Fruit fly (Drosophila melanogaster) whole organism, embryonic: ENCODE results near the gene CG18234.

Experiments
- Atf-2 ChIP-seq: fragments of 200-800 bp; sonication (Bioruptor generic); optimal IDR thresholded peaks from 2 replicates; lab custom pipeline; 2016; ENCODE audit warnings: missing biosample characterization, missing genetic modification characterization
- Atf6 ChIP-seq: fragments of 200-800 bp; sonication (Bioruptor generic); IDR thresholded peaks from 2 replicates; pipeline ENCODE4 v1.3.6; 2022; ENCODE audit warnings: missing biosample characterization, missing genetic modification characterization
- B-H2 ChIP-seq: fragments of 200-800 bp; sonication (Bioruptor generic); optimal IDR thresholded peaks from 2 replicates; lab custom pipeline; 2018; ENCODE audit warnings: missing biosample characterization, mild to moderate bottlenecking, missing genetic modification characterization
- BEAF-32 ChIP-seq: fragments of 200-800 bp; sonication (Bioruptor generic); optimal IDR thresholded peaks from 3 replicates; lab custom pipeline; 2017; ENCODE audit warnings: missing biosample characterization, missing genetic modification characterization, mild to moderate bottlenecking, moderate library complexity, missing genetic modification reagents
- CG10462 ChIP-seq: fragments of 200-800 bp; sonication (Bioruptor generic); optimal IDR thresholded peaks from 2 replicates; lab custom pipeline; 2016; ENCODE audit warnings: missing biosample characterization, missing genetic modification characterization
- CG11247 ChIP-seq: fragments of 200-800 bp; sonication (Bioruptor generic); IDR thresholded peaks from 2 replicates; pipeline ENCODE4 v1.3.6; 2022; ENCODE audit warnings: missing biosample characterization, missing genetic modification characterization
- CG11696 ChIP-seq: fragments of 200-800 bp; sonication (Bioruptor generic); IDR thresholded peaks from 2 replicates; pipeline ENCODE4 v1.3.6; 2022; ENCODE audit warnings: missing biosample characterization, missing genetic modification characterization
- CG12659 ChIP-seq: fragments of 200-800 bp; sonication (Bioruptor generic); optimal IDR thresholded peaks from 3 replicates; lab custom pipeline; 2017; ENCODE audit warnings: mild to moderate bottlenecking, missing biosample characterization, missing genetic modification reagents, missing genetic modification characterization
- CG17328 ChIP-seq: fragments of 200-800 bp; sonication (Bioruptor generic); IDR thresholded peaks from 2 replicates; pipeline ENCODE4 v1.3.6; 2022; ENCODE audit warnings: missing biosample characterization, missing genetic modification characterization
- CG17359 ChIP-seq: fragments of 200-800 bp; sonication (Bioruptor generic); optimal IDR thresholded peaks from 3 replicates; lab custom pipeline; 2018; ENCODE audit warnings: missing biosample characterization, mild to moderate bottlenecking, missing genetic modification characterization, moderate library complexity
- CG17612 ChIP-seq: fragments of 200-800 bp; sonication (Bioruptor generic); IDR thresholded peaks from 2 replicates; pipeline ENCODE4 v1.3.6; 2022; ENCODE audit warnings: missing biosample characterization, missing genetic modification characterization
- CG2875 ChIP-seq: fragments of 200-800 bp; sonication (Bioruptor generic); optimal IDR thresholded peaks from 2 replicates; lab custom pipeline; 2017; ENCODE audit warnings: missing biosample characterization, mild to moderate bottlenecking, missing genetic modification characterization, missing genetic modification reagents
- CG34224 ChIP-seq: fragments of 200-800 bp; sonication (Bioruptor generic); IDR thresholded peaks from 3 replicates; pipeline ENCODE4 v1.3.6; 2022; ENCODE audit warnings: missing biosample characterization, missing genetic modification characterization; ENCODE audit not compliant: partially characterized antibody
- CG7963 ChIP-seq: fragments of 200-800 bp; sonication (Bioruptor generic); IDR thresholded peaks from 3 replicates; pipeline ENCODE4 v1.3.6; 2022; ENCODE audit warnings: missing biosample characterization, missing genetic modification characterization; ENCODE audit not compliant: partially characterized antibody
- CG8944 ChIP-seq: fragments of 200-800 bp; sonication (Bioruptor generic); optimal IDR thresholded peaks from 3 replicates; lab custom pipeline; 2016; ENCODE audit warnings: missing biosample characterization, missing genetic modification characterization
- Chrac-16 ChIP-seq: fragments of 200-800 bp; sonication (Bioruptor generic); optimal IDR thresholded peaks from 3 replicates; lab custom pipeline; 2016; ENCODE audit warnings: missing biosample characterization, missing genetic modification characterization
- HLH4C ChIP-seq: fragments of 200-800 bp; sonication (Bioruptor generic); IDR thresholded peaks from 3 replicates; pipeline ENCODE4 v1.3.6; 2022; ENCODE audit warnings: missing biosample characterization, missing genetic modification characterization; ENCODE audit not compliant: partially characterized antibody
- HLHmδ ChIP-seq: fragments of 200-800 bp; sonication (Bioruptor generic); optimal IDR thresholded peaks from 2 replicates; lab custom pipeline; 2018; ENCODE audit warnings: missing biosample characterization, mild to moderate bottlenecking, missing genetic modification characterization, moderate library complexity
- Lpt ChIP-seq: fragments of >200 bp; optimal IDR thresholded peaks from 2 replicates; lab custom pipeline; 2018; ENCODE audit warnings: missing biosample characterization, missing genetic modification characterization
- Mad ChIP-seq: fragments of 200-800 bp; sonication (Bioruptor generic); optimal IDR thresholded peaks from 2 replicates; lab custom pipeline; 2016; ENCODE audit warnings: missing biosample characterization, missing genetic modification characterization
- Mrtf ChIP-seq: fragments of 200-800 bp; sonication (Bioruptor generic); IDR thresholded peaks from 3 replicates; pipeline ENCODE4 v1.3.6; 2022; ENCODE audit warnings: missing biosample characterization, missing genetic modification characterization
- NK7.1 ChIP-seq: fragments of 200-800 bp; sonication (Bioruptor generic); optimal IDR thresholded peaks from 3 replicates; lab custom pipeline; 2016; ENCODE audit warnings: missing biosample characterization, missing genetic modification characterization
- Ptx1 ChIP-seq: fragments of 200-800 bp; sonication (Bioruptor generic); IDR thresholded peaks from 2 replicates; pipeline ENCODE4 v1.3.6; 2022; ENCODE audit warnings: missing biosample characterization, missing genetic modification characterization
- ara ChIP-seq: fragments of 200-800 bp; sonication (Bioruptor generic); IDR thresholded peaks from 2 replicates; pipeline ENCODE4 v1.3.6; 2022; ENCODE audit warnings: missing biosample characterization, missing genetic modification characterization
- cato ChIP-seq: fragments of 200-800 bp; sonication (Bioruptor generic); optimal IDR thresholded peaks from 2 replicates; lab custom pipeline; 2016; ENCODE audit warnings: missing biosample characterization, missing genetic modification characterization, borderline replicate concordance
- dysf ChIP-seq: fragments of 200-800 bp; sonication (Bioruptor generic); IDR thresholded peaks from 3 replicates; pipeline ENCODE4 v1.3.6; 2022; ENCODE audit warnings: missing biosample characterization, missing genetic modification characterization
- gsb-n ChIP-seq: fragments of 200-800 bp; sonication (Bioruptor generic); optimal IDR thresholded peaks from 3 replicates; lab custom pipeline; 2018; ENCODE audit warnings: missing biosample characterization, mild to moderate bottlenecking, missing genetic modification characterization
- hkb ChIP-seq, 2 experiments: fragments of 200-800 bp in 1 of 2; fragments of >200 bp in 1 of 2; sonication (Bioruptor generic) in 1 of 2; IDR thresholded peaks in 1 of 2; optimal IDR thresholded peaks in 1 of 2; 2 replicates each; pipeline versions ENCODE4 v1.3.6 to Lab custom; 2017 to 2022; ENCODE audit warnings: missing biosample characterization in 1 of 2, missing genetic modification characterization in 1 of 2
- lola ChIP-seq, 3 experiments: fragments of >200 bp in 2 of 3; fragments of 200-800 bp in 1 of 3; sonication (Bioruptor generic) in 1 of 3; optimal IDR thresholded peaks; 2 replicates each; lab custom pipeline; 2017 to 2019; ENCODE audit warnings: missing biosample characterization in 3 of 3, missing genetic modification characterization in 3 of 3, mild to moderate bottlenecking in 1 of 3, moderate library complexity in 1 of 3
- luna ChIP-seq: fragments of 200-800 bp; sonication (Bioruptor generic); optimal IDR thresholded peaks from 2 replicates; lab custom pipeline; 2016; ENCODE audit warnings: missing biosample characterization, missing genetic modification characterization
- maf-S ChIP-seq: fragments of 200-800 bp; sonication (Bioruptor generic); optimal IDR thresholded peaks from 2 replicates; lab custom pipeline; 2016; ENCODE audit warnings: missing biosample characterization, missing genetic modification characterization
- mirr ChIP-seq: fragments of 200-800 bp; sonication (Bioruptor generic); optimal IDR thresholded peaks from 3 replicates; lab custom pipeline; 2018; ENCODE audit warnings: missing biosample characterization, mild to moderate bottlenecking, missing genetic modification characterization
- oc ChIP-seq: fragments of 200-800 bp; sonication (Bioruptor generic); optimal IDR thresholded peaks from 2 replicates; lab custom pipeline; 2018; ENCODE audit warnings: missing biosample characterization, mild to moderate bottlenecking, missing genetic modification characterization, moderate library complexity
- pan ChIP-seq, 4 experiments: fragments of >200 bp in 3 of 4; fragments of 200-800 bp in 1 of 4; sonication (Bioruptor generic) in 1 of 4; optimal IDR thresholded peaks in 3 of 4; IDR thresholded peaks in 1 of 4; 2 replicates each; pipeline versions ENCODE4 v1.3.6 to Lab custom; 2017 to 2022; ENCODE audit warnings: missing biosample characterization in 2 of 4, missing genetic modification characterization in 2 of 4, mixed read lengths in 1 of 4
- pho ChIP-seq: fragments of 200-800 bp; sonication (Bioruptor generic); optimal IDR thresholded peaks from 2 replicates; lab custom pipeline; 2016; ENCODE audit warnings: missing biosample characterization, missing genetic modification characterization
- ranshi ChIP-seq: fragments of 200-800 bp; sonication (Bioruptor generic); IDR thresholded peaks from 2 replicates; pipeline ENCODE4 v1.3.6; 2022; ENCODE audit warnings: missing biosample characterization, missing genetic modification characterization
- scrt ChIP-seq: fragments of 200-800 bp; sonication (Bioruptor generic); optimal IDR thresholded peaks from 2 replicates; lab custom pipeline; 2018; ENCODE audit warnings: missing biosample characterization, mild to moderate bottlenecking, missing genetic modification characterization, moderate library complexity
- sens ChIP-seq: fragments of 200-800 bp; sonication (Bioruptor generic); peaks from one replicate; lab custom pipeline; 2016; ENCODE audit warnings: missing biosample characterization, missing genetic modification characterization
- shn ChIP-seq: fragments of 200-800 bp; sonication (Bioruptor generic); optimal IDR thresholded peaks from 3 replicates; lab custom pipeline; 2016; ENCODE audit warnings: missing biosample characterization, missing genetic modification characterization
- sob ChIP-seq: fragments of 200-800 bp; sonication (Bioruptor generic); IDR thresholded peaks from 2 replicates; pipeline ENCODE4 v1.3.6; 2022; ENCODE audit warnings: missing biosample characterization, missing genetic modification characterization
- stc ChIP-seq: fragments of 200-800 bp; sonication (Bioruptor generic); IDR thresholded peaks from 2 replicates; pipeline ENCODE4 v1.3.6; 2022; ENCODE audit warnings: missing biosample characterization, missing genetic modification characterization
- tap ChIP-seq: fragments of 200-800 bp; optimal IDR thresholded peaks from 3 replicates; lab custom pipeline; 2019; ENCODE audit warnings: missing biosample characterization, mild to moderate bottlenecking, missing genetic modification characterization, moderate library complexity
- tx ChIP-seq: fragments of 200-800 bp; sonication (Bioruptor generic); optimal IDR thresholded peaks from 2 replicates; lab custom pipeline; 2016; ENCODE audit warnings: missing biosample characterization, missing genetic modification characterization
- unpg ChIP-seq: fragments of 200-800 bp; sonication (Bioruptor generic); optimal IDR thresholded peaks from 3 replicates; lab custom pipeline; 2018; ENCODE audit warnings: missing biosample characterization, mild to moderate bottlenecking, missing genetic modification characterization, moderate library complexity
- zen2 ChIP-seq: fragments of 200-800 bp; sonication (Bioruptor generic); IDR thresholded peaks from 3 replicates; pipeline ENCODE4 v1.3.6; 2022; ENCODE audit warnings: missing biosample characterization, missing genetic modification characterization; ENCODE audit not compliant: partially characterized antibody
- zf30C ChIP-seq: fragments of 200-800 bp; sonication (Bioruptor generic); optimal IDR thresholded peaks from 3 replicates; lab custom pipeline; 2018; ENCODE audit warnings: missing biosample characterization, mild to moderate bottlenecking, missing genetic modification characterization
- zfh2 ChIP-seq: fragments of 200-800 bp; sonication (Bioruptor generic); optimal IDR thresholded peaks from 2 replicates; lab custom pipeline; 2016; ENCODE audit warnings: missing biosample characterization, missing genetic modification characterization

The CG18234 gene

dm6 chr3L:18620988-18621734 is 17.9 kb downstream of the CG18234 start (continued):
- peak; percentile 42; the same call in 1 of the 3 replicates for TF ChIP-seq zen2 (GFP tag; lab: Robert Waterston, UW)
- TF ChIP-seq ara (GFP tag; lab: Robert Waterston, UW): no peak
- TF ChIP-seq CG7963 (GFP tag; lab: Robert Waterston, UW): peak; percentile 39; the same call in 1 of the 3 replicates
- TF ChIP-seq gsb-n (tag; lab: Kevin White, UChicago): peak; percentile 56
- TF ChIP-seq pho (GFP tag; lab: Kevin White, UChicago): peak; percentile 54
- TF ChIP-seq CG8944 (GFP tag; lab: Kevin White, UChicago): peak; percentile 48
- no peak for TF ChIP-seq Mrtf (GFP tag; lab: Robert Waterston, UW)
- 0 out of 2 replicates have a peak, but pooled peaks have one; percentile 33 for TF ChIP-seq stc (GFP tag; lab: Robert Waterston, UW)
- TF ChIP-seq Ptx1 (GFP tag; lab: Robert Waterston, UW): 0 out of 2 replicates have a peak, but pooled peaks have one; percentile 15
- peak; percentile 63 for TF ChIP-seq shn (GFP tag; lab: Kevin White, UChicago)
- TF ChIP-seq B-H2 (GFP tag; lab: Kevin White, UChicago): peak; percentile 15
- TF ChIP-seq scrt (GFP tag; lab: Kevin White, UChicago): peak; percentile 57
- peak; percentile 81 for TF ChIP-seq zf30C (GFP tag; lab: Kevin White, UChicago)
- peak; percentile 54; the same call in 1 of the 2 replicates for TF ChIP-seq sob (GFP tag; lab: Robert Waterston, UW)
- TF ChIP-seq lola (GFP tag; optimal IDR thresholded peaks at IDR 0.05; lab: Kevin White, UChicago): peak in 1 of 3 experiments; percentile 35
- TF ChIP-seq dysf (GFP tag; lab: Robert Waterston, UW): peak; percentile 53; the same call in 1 of the 3 replicates
- peak; percentile 76 for TF ChIP-seq BEAF-32 (GFP tag; lab: Kevin White, UChicago)
- peak; percentile 35 for TF ChIP-seq NK7.1 (GFP tag; lab: Kevin White, UChicago)
- TF ChIP-seq zfh2: peak; percentile 74
- peak; percentile 50; the same call in 1 of the 2 replicates for TF ChIP-seq CG17328 (GFP tag; lab: Robert Waterston, UW)
- peak; percentile 45 for TF ChIP-seq tx (GFP tag; lab: Kevin White, UChicago)
- TF ChIP-seq Atf-2 (GFP tag; lab: Kevin White, UChicago): no peak
- peak; percentile 32 for TF ChIP-seq oc (tag; lab: Kevin White, UChicago)
- TF ChIP-seq CG17612: peak; percentile 10; the same call in 1 of the 2 replicates
- peak; percentile 65 for TF ChIP-seq Atf6 (GFP tag; lab: Robert Waterston, UW)
- peak; percentile 47 for TF ChIP-seq tap
- peak; percentile 34 for TF ChIP-seq unpg
- peak; percentile 86 for TF ChIP-seq CG34224 (GFP tag; lab: Robert Waterston, UW)
- TF ChIP-seq CG2875 (GFP tag; lab: Kevin White, UChicago): no peak
- peak; percentile 57; the same call in 2 of the 3 replicates for TF ChIP-seq HLH4C (GFP tag; lab: Robert Waterston, UW)
- TF ChIP-seq Mad: peak; percentile 30
- TF ChIP-seq Lpt (GFP tag; lab: Kevin White, UChicago): no peak
- TF ChIP-seq pan (optimal IDR thresholded peaks at IDR 0.05; lab: Kevin White, UChicago): peak in 1 of 2 experiments; percentile 47
- TF ChIP-seq pan (GFP tag; optimal IDR thresholded peaks at IDR 0.05 in 1 of 2, IDR thresholded peaks at IDR 0.05 in 1 of 2): peak in 1 of 2 experiments; percentile 46
- peak; percentile 48 for TF ChIP-seq maf-S (GFP tag; lab: Kevin White, UChicago)
- no peak for TF ChIP-seq hkb (optimal IDR thresholded peaks at IDR 0.05; lab: Kevin White, UChicago)
- TF ChIP-seq hkb (GFP tag; IDR thresholded peaks at IDR 0.05; lab: Robert Waterston, UW): 0 out of 2 replicates have a peak, but pooled peaks have one; percentile 18
- TF ChIP-seq luna (GFP tag; lab: Kevin White, UChicago): peak; percentile 38
- peak; percentile 45 for TF ChIP-seq Chrac-16
- TF ChIP-seq cato (GFP tag; lab: Kevin White, UChicago): no peak
- peak; percentile 9 for TF ChIP-seq CG12659
- 0 out of 2 replicates have a peak, but pooled peaks have one; percentile 37 for TF ChIP-seq CG11247 (GFP tag; lab: Robert Waterston, UW)
- TF ChIP-seq sens (GFP tag; lab: Kevin White, UChicago): peak; percentile 91
- TF ChIP-seq HLHmδ (GFP tag; lab: Kevin White, UChicago): peak; percentile 40
- TF ChIP-seq CG10462 (GFP tag; lab: Kevin White, UChicago): no peak
- peak; percentile 45 for TF ChIP-seq CG17359 (tag; lab: Kevin White, UChicago)
- 0 out of 2 replicates have a peak, but pooled peaks have one; percentile 15 for TF ChIP-seq ranshi (GFP tag; lab: Robert Waterston, UW)
- TF ChIP-seq mirr: peak; percentile 41
- no peak for TF ChIP-seq CG11696
